Worm (Caenorhabditis elegans): ENCODE measurements around the gene ZK381.2.

ce11 chrIV:6971213-6971612, 5.9 kb downstream of the ZK381.2 start, which contains the start of gene ZK381.62:
- TF ChIP-seq unc-39 (tag; optimal IDR thresholded peaks at IDR 0.05) (no peak), ZK546.5 (tag; optimal IDR thresholded peaks at IDR 0.05) (no peak), nhr-76 (tag; optimal IDR thresholded peaks at IDR 0.05) (no peak), pha-4 (tag; optimal IDR thresholded peaks at IDR 0.05) (no peak), elt-2 (tag; optimal IDR thresholded peaks at IDR 0.05) (no peak), ceh-82 (tag; optimal IDR thresholded peaks at IDR 0.05) (no peak), ztf-11 (tag; optimal IDR thresholded peaks at IDR 0.05) (no peak)

Data from whole organism, L3 larva.